Fruit fly (Drosophila melanogaster) S2 (cell line): ENCODE results near the gene in.

ENCODE experiments used
- CG8478 ChIP-seq: fragments of >200 bp; optimal IDR thresholded peaks from 2 replicates; lab custom pipeline; 2018
- CTCF ChIP-seq, 2 experiments: fragments of >200 bp; optimal IDR thresholded peaks; 2 replicates each; lab custom pipeline; 2018

Gene in

dm6 chr3L:20361389-20361788, 5.6 kb upstream of the in start, which contains the start of gene Prim2:
Prim2 (minus strand) TSS chr3L:20361585.
- TF ChIP-seq CTCF (optimal IDR thresholded peaks at IDR 0.05; lab: Kevin White, UChicago) (no peak), CG8478 (lab: Kevin White, UChicago) (no peak)

- TF ChIP-seq CTCF (optimal IDR thresholded peaks at IDR 0.05; lab: Kevin White, UChicago) (no peak), CG8478 (lab: Kevin White, UChicago) (no peak)
These were observed 924 bp upstream of the in start for dm6 chr3L:20366074-20366473.

dm6 chr3L:20370013-20370412, 3.0 kb downstream of the in start, which contains the start of gene CG13247:
CG13247 (plus strand) TSS chr3L:20370313.
- TF ChIP-seq CTCF (optimal IDR thresholded peaks at IDR 0.05; lab: Kevin White, UChicago) (no peak), CG8478 (lab: Kevin White, UChicago) (no peak)

dm6 chr3L:20375467-20375866, 8.5 kb downstream of the in start:
- TF ChIP-seq CG8478 (lab: Kevin White, UChicago) (no peak), CTCF (optimal IDR thresholded peaks at IDR 0.05; lab: Kevin White, UChicago) (no peak)

dm6 chr3L:20375878-20376563, 9.0 kb downstream of the in start, which contains the start of the genes Ide and RhoBTB:
Ide (minus strand) TSS chr3L:20375896.
RhoBTB (plus strand) TSS chr3L:20376242.
- no peak for TF ChIP-seq CTCF (optimal IDR thresholded peaks at IDR 0.05; lab: Kevin White, UChicago)
- no peak for TF ChIP-seq CG8478 (lab: Kevin White, UChicago)

- no peak for TF ChIP-seq CG8478 (lab: Kevin White, UChicago)
These were observed 9.5 kb downstream of the in start for dm6 chr3L:20376564-20376920.

- TF ChIP-seq CG8478 (lab: Kevin White, UChicago): no peak
- TF ChIP-seq CTCF (optimal IDR thresholded peaks at IDR 0.05; lab: Kevin White, UChicago): no peak
These were observed 12.5 kb downstream of the in start for dm6 chr3L:20379496-20379895.

- no peak for TF ChIP-seq CTCF (optimal IDR thresholded peaks at IDR 0.05; lab: Kevin White, UChicago)
- no peak for TF ChIP-seq CG8478 (lab: Kevin White, UChicago)
These were observed 17.2 kb downstream of the in start, which contains the start of the genes CG5498 and fbl for dm6 chr3L:20384086-20384810. CG5498 (minus strand) TSS chr3L:20384109. fbl (plus strand) TSS chr3L:20384429.

dm6 chr3L:20385006-20385405, 18.0 kb downstream of the in start:
- TF ChIP-seq CG8478 (lab: Kevin White, UChicago): no peak
- no peak for TF ChIP-seq CTCF (optimal IDR thresholded peaks at IDR 0.05; lab: Kevin White, UChicago)

dm6 chr3L:20385408-20385807, 18.4 kb downstream of the in start:
- TF ChIP-seq CG8478 (lab: Kevin White, UChicago) (no peak), CTCF (optimal IDR thresholded peaks at IDR 0.05; lab: Kevin White, UChicago) (no peak)

- no peak for TF ChIP-seq CG8478 (lab: Kevin White, UChicago)
- no peak for TF ChIP-seq CTCF (optimal IDR thresholded peaks at IDR 0.05; lab: Kevin White, UChicago)
These were observed 19.0 kb downstream of the in start for dm6 chr3L:20385969-20386370.

dm6 chr3L:20387038-20387842, 20.2 kb downstream of the in start:
- no peak for TF ChIP-seq CTCF (optimal IDR thresholded peaks at IDR 0.05; lab: Kevin White, UChicago)
- no peak for TF ChIP-seq CG8478 (lab: Kevin White, UChicago)

dm6 chr3L:20387843-20388163, 20.8 kb downstream of the in start:
- TF ChIP-seq CTCF (optimal IDR thresholded peaks at IDR 0.05; lab: Kevin White, UChicago) (no peak), CG8478 (lab: Kevin White, UChicago) (no peak)

dm6 chr3L:20388983-20389382, 22.0 kb downstream of the in start:
- TF ChIP-seq CG8478 (lab: Kevin White, UChicago): no peak
- no peak for TF ChIP-seq CTCF (optimal IDR thresholded peaks at IDR 0.05; lab: Kevin White, UChicago)

dm6 chr3L:20393357-20393756, 26.4 kb downstream of the in start, which contains the start of gene CG33969:
CG33969 (minus strand) TSS chr3L:20393553.
- TF ChIP-seq CG8478 (lab: Kevin White, UChicago) (no peak), CTCF (optimal IDR thresholded peaks at IDR 0.05; lab: Kevin White, UChicago) (no peak)
